Worm (Caenorhabditis elegans) whole organism, mixed stage, embryonic: ENCODE data around the gene atg-18.

Experiments
- M03D4.4 ChIP-seq: sonication (generic microtip); optimal IDR thresholded peaks from 2 replicates; lab custom pipeline; 2017; ENCODE audit warnings: mild to moderate bottlenecking, missing genetic modification characterization, missing compliant biosample characterization
- bed-3 ChIP-seq: fragments of 200-800 bp; sonication (Bioruptor generic); optimal IDR thresholded peaks from 3 replicates; lab custom pipeline; 2018; ENCODE audit warnings: mild to moderate bottlenecking, missing genetic modification characterization, moderate library complexity, missing compliant biosample characterization
- blmp-1 ChIP-seq: fragments of 150-350 bp; optimal IDR thresholded peaks from 2 replicates; lab custom pipeline; 2014; ENCODE audit warnings: missing biosample characterization, missing genetic modification characterization
- ceh-39 ChIP-seq: fragments of 150-350 bp; optimal IDR thresholded peaks from 2 replicates; lab custom pipeline; 2014; ENCODE audit warnings: missing biosample characterization, missing genetic modification characterization
- ceh-43 ChIP-seq: fragments of 200-800 bp; sonication (Bioruptor generic); optimal IDR thresholded peaks from 2 replicates; lab custom pipeline; 2018; ENCODE audit warnings: mild to moderate bottlenecking, missing genetic modification characterization, moderate library complexity, missing compliant biosample characterization
- ceh-83 ChIP-seq: fragments of 200-800 bp; sonication (Bioruptor generic); optimal IDR thresholded peaks from 2 replicates; lab custom pipeline; 2018; ENCODE audit warnings: mild to moderate bottlenecking, missing genetic modification characterization, missing compliant biosample characterization
- ces-1 ChIP-seq: fragments of 150-350 bp; optimal IDR thresholded peaks from 2 replicates; lab custom pipeline; 2014; ENCODE audit warnings: missing biosample characterization, missing genetic modification reagents, missing genetic modification characterization
- cnd-1 ChIP-seq: fragments of 200-800 bp; sonication (Bioruptor generic); optimal IDR thresholded peaks from 2 replicates; lab custom pipeline; 2018; ENCODE audit warnings: mild to moderate bottlenecking, missing genetic modification characterization, missing compliant biosample characterization
- drap-1 ChIP-seq: fragments of 200-800 bp; sonication (Bioruptor generic); optimal IDR thresholded peaks from 3 replicates; lab custom pipeline; 2018; ENCODE audit warnings: mild to moderate bottlenecking, missing genetic modification characterization, missing compliant biosample characterization
- elt-1 ChIP-seq: sonication (generic microtip); optimal IDR thresholded peaks from 2 replicates; lab custom pipeline; 2017; ENCODE audit warnings: missing genetic modification characterization, mild to moderate bottlenecking, missing compliant biosample characterization, antibody characterized with exemption, moderate library complexity, borderline replicate concordance; ENCODE audit not compliant: insufficient read depth
- elt-3 ChIP-seq: fragments of 150-350 bp; optimal IDR thresholded peaks from 2 replicates; lab custom pipeline; 2014; ENCODE audit warnings: missing biosample characterization, missing genetic modification characterization
- flh-1 ChIP-seq: fragments of 200-800 bp; sonication (Bioruptor generic); optimal IDR thresholded peaks from 2 replicates; lab custom pipeline; 2018; ENCODE audit warnings: mild to moderate bottlenecking, missing genetic modification characterization, moderate library complexity, missing compliant biosample characterization
- ham-2 ChIP-seq: fragments of 200-800 bp; sonication (Bioruptor generic); optimal IDR thresholded peaks from 2 replicates; lab custom pipeline; 2018; ENCODE audit warnings: mild to moderate bottlenecking, missing genetic modification characterization, missing compliant biosample characterization
- hlh-1 ChIP-seq: fragments of 150-350 bp; optimal IDR thresholded peaks from 2 replicates; lab custom pipeline; 2014; ENCODE audit warnings: missing biosample characterization, missing genetic modification reagents, missing genetic modification characterization
- lin-13 ChIP-seq: fragments of 150-350 bp; optimal IDR thresholded peaks from 2 replicates; lab custom pipeline; 2014; ENCODE audit warnings: missing biosample characterization, missing genetic modification characterization
- lin-32 ChIP-seq: fragments of 200-800 bp; sonication (Bioruptor generic); optimal IDR thresholded peaks from 2 replicates; lab custom pipeline; 2018; ENCODE audit warnings: mild to moderate bottlenecking, missing genetic modification characterization, missing compliant biosample characterization
- lsy-2 ChIP-seq: fragments of 150-350 bp; optimal IDR thresholded peaks from 2 replicates; lab custom pipeline; 2014; ENCODE audit warnings: missing biosample characterization, missing genetic modification characterization
- mab-5 ChIP-seq: fragments of 150-350 bp; optimal IDR thresholded peaks from 2 replicates; lab custom pipeline; 2014; ENCODE audit warnings: missing biosample characterization, missing genetic modification characterization
- mep-1 ChIP-seq: fragments of 150-350 bp; optimal IDR thresholded peaks from 2 replicates; lab custom pipeline; 2017; ENCODE audit warnings: missing biosample characterization, missing genetic modification reagents, missing genetic modification characterization, inconsistent platforms
- mls-2 ChIP-seq: sonication (generic microtip); optimal IDR thresholded peaks from 2 replicates; lab custom pipeline; 2016; ENCODE audit warnings: mild to moderate bottlenecking, missing genetic modification characterization, moderate library complexity, missing compliant biosample characterization
- nhr-12 ChIP-seq: fragments of 150-350 bp; optimal IDR thresholded peaks from 2 replicates; lab custom pipeline; 2014; ENCODE audit warnings: missing biosample characterization, missing genetic modification characterization
- nhr-2 ChIP-seq: fragments of 150-350 bp; optimal IDR thresholded peaks from 2 replicates; lab custom pipeline; 2014; ENCODE audit warnings: missing biosample characterization, missing genetic modification characterization
- nhr-237 ChIP-seq: fragments of 150-350 bp; optimal IDR thresholded peaks from 2 replicates; lab custom pipeline; 2014; ENCODE audit warnings: missing biosample characterization, missing genetic modification characterization
- nhr-28 ChIP-seq: fragments of 150-350 bp; optimal IDR thresholded peaks from 2 replicates; lab custom pipeline; 2014; ENCODE audit warnings: missing biosample characterization, missing genetic modification characterization
- nhr-76 ChIP-seq: sonication (generic microtip); optimal IDR thresholded peaks from 2 replicates; lab custom pipeline; 2017; ENCODE audit warnings: missing biosample characterization, missing genetic modification characterization
- pha-4 ChIP-seq: fragments of 150-350 bp; optimal IDR thresholded peaks from 2 replicates; lab custom pipeline; 2018; ENCODE audit warnings: missing biosample characterization, missing genetic modification reagents, missing genetic modification characterization
- sem-2 ChIP-seq: fragments of 200-800 bp; sonication (Bioruptor generic); optimal IDR thresholded peaks from 2 replicates; lab custom pipeline; 2018; ENCODE audit warnings: mild to moderate bottlenecking, missing genetic modification characterization, missing compliant biosample characterization
- snpc-4 ChIP-seq: fragments of 150-350 bp; optimal IDR thresholded peaks from 2 replicates; lab custom pipeline; 2014; ENCODE audit warnings: missing biosample characterization, missing genetic modification characterization
- sptf-1 ChIP-seq: sonication (generic microtip); optimal IDR thresholded peaks from 2 replicates; lab custom pipeline; 2017; ENCODE audit warnings: mild to moderate bottlenecking, missing genetic modification characterization, moderate library complexity, missing compliant biosample characterization
- tbx-8 ChIP-seq: fragments of 200-800 bp; sonication (Bioruptor generic); optimal IDR thresholded peaks from 2 replicates; lab custom pipeline; 2018; ENCODE audit warnings: mild to moderate bottlenecking, missing genetic modification characterization, moderate library complexity, missing compliant biosample characterization
- unc-120 ChIP-seq: sonication (generic microtip); optimal IDR thresholded peaks from 2 replicates; lab custom pipeline; 2017; ENCODE audit warnings: missing genetic modification characterization, missing compliant biosample characterization; ENCODE audit not compliant: poor library complexity, severe bottlenecking
- unc-39 ChIP-seq: fragments of 150-350 bp; optimal IDR thresholded peaks from 2 replicates; lab custom pipeline; 2014; ENCODE audit warnings: missing biosample characterization, missing genetic modification characterization
- unc-62 ChIP-seq: fragments of 150-350 bp; optimal IDR thresholded peaks from 2 replicates; lab custom pipeline; 2014; ENCODE audit warnings: missing biosample characterization, missing genetic modification reagents, missing genetic modification characterization
- zip-8 ChIP-seq: fragments of 150-350 bp; optimal IDR thresholded peaks from 2 replicates; lab custom pipeline; 2014; ENCODE audit warnings: missing biosample characterization, missing genetic modification characterization
- ztf-11 ChIP-seq: fragments of 150-350 bp; optimal IDR thresholded peaks from 2 replicates; lab custom pipeline; 2014; ENCODE audit warnings: missing biosample characterization, missing genetic modification characterization

Gene atg-18

DNA sequence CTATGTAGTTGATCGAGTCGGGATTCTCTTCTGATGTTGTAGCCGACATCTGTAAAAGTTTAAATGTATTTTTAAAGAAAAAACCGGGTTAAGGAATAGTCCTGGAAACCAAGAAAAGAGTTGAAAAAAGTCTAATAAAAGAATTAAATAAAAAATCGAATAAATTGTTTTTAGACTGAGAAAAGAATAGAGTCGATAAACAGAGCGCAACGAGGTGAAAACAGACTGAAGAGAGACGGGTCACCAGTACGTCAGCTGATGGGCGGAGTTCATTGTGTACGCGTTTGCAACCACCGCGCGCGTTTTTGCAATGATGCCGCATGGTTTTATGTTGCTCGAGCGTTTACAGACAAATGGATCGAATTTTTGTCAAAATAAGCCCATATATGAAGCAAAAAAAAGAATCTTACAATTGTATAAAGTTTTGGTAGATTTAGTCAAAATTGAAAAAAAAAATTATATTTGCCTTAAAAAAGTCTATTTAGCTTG, at the start of gene atg-18:
TSS of gene atg-18 (minus strand) at position 51 of the 489 bp plus-strand sequence.
- TF ChIP-seq ces-1 (GFP tag; lab: Kevin White, UChicago) (no peak), M03D4.4 (tag; lab: Kevin White, UChicago) (no peak), flh-1 (GFP tag; lab: Kevin White, UChicago) (no peak), drap-1 (GFP tag; lab: Kevin White, UChicago) (peak; percentile 62), elt-1 (tag; lab: Kevin White, UChicago) (no peak), mab-5 (tag; lab: Kevin White, UChicago) (peak; percentile 52), snpc-4 (tag; lab: Kevin White, UChicago) (no peak), unc-62 (GFP tag; lab: Kevin White, UChicago) (peak; percentile 18), elt-3 (no peak), zip-8 (tag; lab: Kevin White, UChicago) (no peak), ham-2 (GFP tag; lab: Kevin White, UChicago) (peak; percentile 18), cnd-1 (tag; lab: Kevin White, UChicago) (peak; percentile 53), sptf-1 (no peak), nhr-76 (tag; lab: Kevin White, UChicago) (no peak), lsy-2 (tag; lab: Kevin White, UChicago) (peak; percentile 39), nhr-2 (tag; lab: Kevin White, UChicago) (peak; percentile 11), ztf-11 (peak; percentile 10), mls-2 (tag; lab: Kevin White, UChicago) (no peak), blmp-1 (tag; lab: Kevin White, UChicago) (peak; percentile 41), nhr-12 (tag; lab: Kevin White, UChicago) (no peak), ceh-43 (GFP tag; lab: Kevin White, UChicago) (peak; percentile 67), nhr-237 (tag; lab: Kevin White, UChicago) (peak; percentile 11), pha-4 (tag; lab: Kevin White, UChicago) (peak; percentile 36), bed-3 (GFP tag; lab: Kevin White, UChicago) (peak; percentile 22), unc-120 (tag; lab: Kevin White, UChicago) (peak; percentile 33), unc-39 (tag; lab: Kevin White, UChicago) (no peak), sem-2 (no peak), lin-13 (tag; lab: Kevin White, UChicago) (peak; percentile 50), ceh-83 (GFP tag; lab: Kevin White, UChicago) (peak; percentile 75), tbx-8 (GFP tag; lab: Kevin White, UChicago) (no peak), hlh-1 (tag; lab: Kevin White, UChicago) (peak; percentile 86), ceh-39 (tag; lab: Kevin White, UChicago) (peak; percentile 12), mep-1 (tag; lab: Kevin White, UChicago) (peak; percentile 45), lin-32 (peak; percentile 18), nhr-28 (no peak)

DNA sequence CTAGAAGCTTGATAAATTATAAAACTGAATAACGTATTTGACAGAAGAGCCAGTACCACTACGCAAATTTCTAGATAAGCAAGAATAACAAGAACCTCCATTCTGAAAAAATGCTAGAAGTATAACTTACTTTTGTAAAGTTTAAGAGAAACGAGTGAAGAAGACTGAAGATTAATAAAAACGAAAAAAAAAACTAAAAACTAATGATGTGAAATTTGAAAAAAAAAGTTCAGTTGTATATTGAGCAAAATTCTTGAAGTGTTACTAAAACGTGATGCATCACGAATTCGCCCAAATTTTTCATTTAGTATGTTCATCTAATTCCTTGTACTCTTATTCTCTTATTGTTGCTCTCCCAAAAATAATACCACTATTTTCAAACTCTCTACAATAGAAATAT, 46.1 kb upstream of the atg-18 start, which contains the start of gene ZC190.6:
TSS of gene ZC190.6 (minus strand) at position 101 of the 400 bp plus-strand sequence.
- no peak for TF ChIP-seq blmp-1 (tag; lab: Kevin White, UChicago)
- no peak for TF ChIP-seq snpc-4 (tag; lab: Kevin White, UChicago)
- TF ChIP-seq ceh-43 (GFP tag; lab: Kevin White, UChicago): no peak
- no peak for TF ChIP-seq flh-1 (GFP tag; lab: Kevin White, UChicago)
- no peak for TF ChIP-seq nhr-237 (tag; lab: Kevin White, UChicago)
- TF ChIP-seq drap-1 (GFP tag; lab: Kevin White, UChicago): no peak
- TF ChIP-seq zip-8 (tag; lab: Kevin White, UChicago): no peak
- no peak for TF ChIP-seq nhr-2 (tag; lab: Kevin White, UChicago)
- no peak for TF ChIP-seq hlh-1 (tag; lab: Kevin White, UChicago)
- TF ChIP-seq lin-32: no peak
- TF ChIP-seq cnd-1 (tag; lab: Kevin White, UChicago): no peak
- TF ChIP-seq ceh-39 (tag; lab: Kevin White, UChicago): no peak
- TF ChIP-seq ztf-11: no peak
- no peak for TF ChIP-seq unc-39 (tag; lab: Kevin White, UChicago)
- no peak for TF ChIP-seq bed-3 (GFP tag; lab: Kevin White, UChicago)
- no peak for TF ChIP-seq unc-62 (GFP tag; lab: Kevin White, UChicago)
- TF ChIP-seq lin-13 (tag; lab: Kevin White, UChicago): no peak

DNA sequence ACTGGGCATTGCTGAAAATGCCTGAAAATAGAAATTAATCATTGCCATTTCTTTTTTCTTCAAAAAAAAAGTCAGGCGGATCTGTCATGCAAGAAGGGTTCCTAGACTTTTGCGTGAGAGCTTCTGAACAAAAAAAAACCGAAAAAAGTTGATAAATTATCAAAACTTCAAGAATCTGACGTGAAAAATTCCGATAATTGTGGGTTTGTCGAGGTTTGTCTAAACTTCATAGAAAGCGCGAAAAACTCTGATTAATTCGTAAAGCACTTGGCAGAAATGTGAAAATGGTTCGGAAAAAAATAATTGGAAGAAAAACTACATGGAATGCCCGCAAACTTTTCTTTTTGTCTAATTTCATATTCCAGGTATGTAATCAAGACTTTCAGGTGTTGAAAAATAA, 42.4 kb upstream of the atg-18 start, which contains the start of gene ZC190.5:
TSS of gene ZC190.5 (minus strand) at position 101 of the 400 bp plus-strand sequence.
- TF ChIP-seq pha-4 (tag; lab: Kevin White, UChicago) (no peak), ces-1 (GFP tag; lab: Kevin White, UChicago) (no peak), ceh-39 (tag; lab: Kevin White, UChicago) (no peak), mep-1 (tag; lab: Kevin White, UChicago) (no peak), nhr-28 (no peak), lsy-2 (tag; lab: Kevin White, UChicago) (no peak), sptf-1 (no peak), blmp-1 (tag; lab: Kevin White, UChicago) (no peak)
